Fruit fly (Drosophila melanogaster): Measurements from ENCODE around the gene CG14316.

- TF ChIP-seq CG4496 (GFP tag; IDR thresholded peaks at IDR 0.05) = no peak
- no peak for TF ChIP-seq Pif1A (GFP tag; optimal IDR thresholded peaks at IDR 0.05)
- TF ChIP-seq CG32121 (GFP tag; IDR thresholded peaks at IDR 0.05) = no peak
- no peak for TF ChIP-seq CG13204 (GFP tag; optimal IDR thresholded peaks at IDR 0.05)
- TF ChIP-seq CG12605 (GFP tag; IDR thresholded peaks at IDR 0.05) = no peak
- no peak for TF ChIP-seq EcR (GFP tag; optimal IDR thresholded peaks at IDR 0.05)
These were observed 47.4 kb downstream of the CG14316 start, which contains the start of the genes Ssdp and CG7985 for dm6 chr3R:18199177-18199884.

All from whole organism, pupa.